Worm (Caenorhabditis elegans) whole organism, early embryonic: Measurements from ENCODE around the gene T15H9.5.

ENCODE experiments used
- B0310.2 ChIP-seq: sonication (generic microtip); optimal IDR thresholded peaks from 2 replicates; lab custom pipeline; 2016; ENCODE audit warnings: mild to moderate bottlenecking, missing genetic modification characterization, missing compliant biosample characterization
- aly-1 ChIP-seq: sonication (generic microtip); optimal IDR thresholded peaks from 2 replicates; lab custom pipeline; 2016; ENCODE audit warnings: missing genetic modification characterization, missing compliant biosample characterization
- ama-1 ChIP-seq: fragments of 150-350 bp; optimal IDR thresholded peaks from 2 replicates; lab custom pipeline; 2014
- ceh-36 ChIP-seq: sonication (generic microtip); optimal IDR thresholded peaks from 2 replicates; lab custom pipeline; 2016; ENCODE audit warnings: missing genetic modification characterization, inconsistent platforms, missing compliant biosample characterization
- ets-7 ChIP-seq: sonication (generic microtip); optimal IDR thresholded peaks from 2 replicates; lab custom pipeline; 2016; ENCODE audit warnings: missing genotype, missing genetic modification characterization, missing compliant biosample characterization
- flt-1 ChIP-seq: fragments of 200-800 bp; sonication (Bioruptor generic); IDR thresholded peaks from 2 replicates; pipeline ENCODE4 v1.3.6; 2022; ENCODE audit warnings: missing genetic modification characterization, missing compliant biosample characterization
- hmbx-1 ChIP-seq: sonication (generic microtip); optimal IDR thresholded peaks from 2 replicates; lab custom pipeline; 2016; ENCODE audit warnings: mild to moderate bottlenecking, missing genetic modification characterization, missing compliant biosample characterization
- hmg-4 ChIP-seq: fragments of 200-800 bp; sonication (Bioruptor generic); optimal IDR thresholded peaks from 2 replicates; lab custom pipeline; 2018; ENCODE audit warnings: mild to moderate bottlenecking, missing genetic modification characterization, missing compliant biosample characterization
- hnd-1 ChIP-seq: sonication (generic microtip); optimal IDR thresholded peaks from 2 replicates; lab custom pipeline; 2016; ENCODE audit warnings: missing genetic modification characterization, missing compliant biosample characterization
- pes-1 ChIP-seq: fragments of 200-800 bp; sonication (Bioruptor generic); IDR thresholded peaks from 2 replicates; pipeline ENCODE4 v1.3.6; 2022; ENCODE audit warnings: missing genetic modification reagents, missing genetic modification characterization, missing compliant biosample characterization
- tra-4 ChIP-seq: sonication (generic microtip); optimal IDR thresholded peaks from 2 replicates; lab custom pipeline; 2017; ENCODE audit warnings: missing genetic modification characterization, missing compliant biosample characterization

- TF ChIP-seq pes-1 (GFP tag; lab: Robert Waterston, UW) (no peak), aly-1 (tag; lab: Kevin White, UChicago) (no peak), hmbx-1 (no peak), ets-7 (no peak), tra-4 (no peak), ama-1 (lab: Kevin White, UChicago) (no peak), flt-1 (GFP tag; lab: Robert Waterston, UW) (no peak), hmg-4 (no peak), hnd-1 (no peak), B0310.2 (tag; lab: Kevin White, UChicago) (no peak), ceh-36 (tag; lab: Kevin White, UChicago) (no peak)
These were observed 18.5 kb downstream of the T15H9.5 start, which contains the start of gene parp-2 for ce11 chrII:9592737-9593136.
